Fruit fly (Drosophila melanogaster) whole organism, prepupa: ENCODE measurements around the gene Cpr30B.

Source experiments
- Blimp-1 ChIP-seq: fragments of 200-800 bp; sonication (Bioruptor generic); optimal IDR thresholded peaks from 3 replicates; lab custom pipeline; 2017; ENCODE audit warnings: missing biosample characterization, missing genetic modification characterization, mild to moderate bottlenecking, moderate library complexity, missing genetic modification reagents
- CG3032 ChIP-seq: fragments of 200-800 bp; optimal IDR thresholded peaks from 2 replicates; lab custom pipeline; 2019; ENCODE audit warnings: missing biosample characterization, mild to moderate bottlenecking, missing genetic modification characterization, moderate library complexity

- TF ChIP-seq CG3032 (tag; lab: Kevin White, UChicago) (no peak), Blimp-1 (no peak)
Observed at dm6 chr2L:9539988-9540573, 2.6 kb upstream of the Cpr30B start, which contains the start of gene CG17855.
